Worm (Caenorhabditis elegans): ENCODE data around the gene Y62H9A.10.

Gene Y62H9A.10

ce11 chrX:11917994-11918393 is 15.4 kb upstream of the Y62H9A.10 start, which contains the start of gene Y62H9A.16:
Gene Y62H9A.16 (plus strand): TSS chrX:11918294.
- TF ChIP-seq Y95B8A.8 (GFP tag; IDR thresholded peaks at IDR 0.05) (no peak), ztf-18 (tag; optimal IDR thresholded peaks at IDR 0.05) (no peak), pha-4 (tag; optimal IDR thresholded peaks at IDR 0.05) (no peak), tlf-1 (GFP tag; optimal IDR thresholded peaks at IDR 0.05) (no peak), F22D6.2 (tag; optimal IDR thresholded peaks at IDR 0.05) (no peak), mes-4 (tag; optimal IDR thresholded peaks at IDR 0.05) (no peak), ets-4 (GFP tag; optimal IDR thresholded peaks at IDR 0.05) (no peak), let-607 (tag; optimal IDR thresholded peaks at IDR 0.05) (no peak)

- TF ChIP-seq ztf-3 (GFP tag; optimal IDR thresholded peaks at IDR 0.05) (no peak), ceh-100 (GFP tag; IDR thresholded peaks at IDR 0.05) (no peak), aptf-3 (GFP tag; IDR thresholded peaks at IDR 0.05) (no peak), nfyb-1 (GFP tag; IDR thresholded peaks at IDR 0.05) (no peak), cebp-2 (GFP tag; IDR thresholded peaks at IDR 0.05) (no peak), T07F8.4 (tag; optimal IDR thresholded peaks at IDR 0.05) (no peak), ceh-91 (GFP tag; IDR thresholded peaks at IDR 0.05) (no peak), athp-1 (tag; optimal IDR thresholded peaks at IDR 0.05) (no peak), mel-28 (tag; optimal IDR thresholded peaks at IDR 0.05; ENCODE audit: borderline replicate concordance) (no peak), nhr-120 (GFP tag; IDR thresholded peaks at IDR 0.05) (no peak), snpc-1.1 (tag; optimal IDR thresholded peaks at IDR 0.05; ENCODE audit: insufficient read depth) (no peak), dpff-1 (tag; optimal IDR thresholded peaks at IDR 0.05) (no peak), madf-8 (GFP tag; conservative IDR thresholded peaks at IDR 0.05) (no peak), hrde-1 (tag; optimal IDR thresholded peaks at IDR 0.05; ENCODE audit: borderline replicate concordance) (no peak), Y53G8AR.9 (GFP tag; conservative IDR thresholded peaks at IDR 0.05) (no peak), sea-2 (GFP tag; IDR thresholded peaks at IDR 0.05) (no peak), efl-1 (GFP tag; optimal IDR thresholded peaks at IDR 0.05) (no peak), somi-1 (GFP tag; optimal IDR thresholded peaks at IDR 0.05) (no peak)
These were observed 14.1 kb upstream of the Y62H9A.10 start, which contains the start of gene Y62H9A.13 for ce11 chrX:11916705-11917104. Gene Y62H9A.13 (plus strand): TSS chrX:11917005.

- TF ChIP-seq F37B4.10 (GFP tag; IDR thresholded peaks at IDR 0.05), result no peak
- TF ChIP-seq madf-8 (GFP tag; conservative IDR thresholded peaks at IDR 0.05), result no peak
- no peak for TF ChIP-seq hsf-1 (GFP tag; IDR thresholded peaks at IDR 0.05)
- no peak for TF ChIP-seq egl-44 (GFP tag; IDR thresholded peaks at IDR 0.05)
- TF ChIP-seq tlf-1 (GFP tag; optimal IDR thresholded peaks at IDR 0.05), result no peak
- no peak for TF ChIP-seq aptf-2 (GFP tag; conservative IDR thresholded peaks at IDR 0.05)
These were observed 11.3 kb upstream of the Y62H9A.10 start, which contains the start of gene Y62H9A.12 for ce11 chrX:11913824-11914223. Gene Y62H9A.12 (plus strand): TSS chrX:11914124.

ce11 chrX:11910046-11910445 is 7.5 kb upstream of the Y62H9A.10 start, which contains the start of gene Y62H9A.15:
Gene Y62H9A.15 (minus strand): TSS chrX:11910145.
- TF ChIP-seq K11D2.4 (GFP tag; IDR thresholded peaks at IDR 0.05) (no peak), lin-40 (tag; optimal IDR thresholded peaks at IDR 0.05) (no peak), nhr-80 (tag; optimal IDR thresholded peaks at IDR 0.05) (peak; percentile 15)

- no peak for TF ChIP-seq K12H6.12 (tag; optimal IDR thresholded peaks at IDR 0.05)
- no peak for TF ChIP-seq lin-26 (GFP tag; IDR thresholded peaks at IDR 0.05)
- TF ChIP-seq ztf-18 (tag; optimal IDR thresholded peaks at IDR 0.05), result no peak
- TF ChIP-seq let-607 (tag; optimal IDR thresholded peaks at IDR 0.05), result no peak
- TF ChIP-seq nhr-80 (tag; optimal IDR thresholded peaks at IDR 0.05), result peak; percentile 66
- TF ChIP-seq ceh-100 (GFP tag; IDR thresholded peaks at IDR 0.05), result no peak
- peak; percentile 35 for TF ChIP-seq ets-4 (GFP tag; optimal IDR thresholded peaks at IDR 0.05)
- TF ChIP-seq ztf-3 (GFP tag; optimal IDR thresholded peaks at IDR 0.05), result no peak
These were observed 6.6 kb upstream of the Y62H9A.10 start for ce11 chrX:11909168-11909567.

Data from whole organism, young adult.